Fruit fly (Drosophila melanogaster) whole organism: ENCODE results near the gene dlp.

Experiments
- CG8478 ChIP-seq: fragments of >200 bp; optimal IDR thresholded peaks from 2 replicates; lab custom pipeline; 2018; ENCODE audit warnings: inconsistent platforms
- Dll ChIP-seq: fragments of >200 bp; optimal IDR thresholded peaks from 2 replicates; lab custom pipeline; 2017
- EcR ChIP-seq, 2 experiments: fragments of >200 bp; optimal IDR thresholded peaks; 2 replicates each; lab custom pipeline; 2017; ENCODE audit warnings: missing biosample characterization in 2 of 2, missing genetic modification characterization in 2 of 2, missing genetic modification reagents in 2 of 2
- pan ChIP-seq: fragments of >200 bp; optimal IDR thresholded peaks from 2 replicates; lab custom pipeline; 2017
- psq ChIP-seq: fragments of >200 bp; optimal IDR thresholded peaks from 2 replicates; lab custom pipeline; 2017
- usp ChIP-seq: fragments of >200 bp; optimal IDR thresholded peaks from 2 replicates; lab custom pipeline; 2017; ENCODE audit warnings: missing biosample characterization, missing genetic modification characterization, mixed read lengths

dlp gene

DNA sequence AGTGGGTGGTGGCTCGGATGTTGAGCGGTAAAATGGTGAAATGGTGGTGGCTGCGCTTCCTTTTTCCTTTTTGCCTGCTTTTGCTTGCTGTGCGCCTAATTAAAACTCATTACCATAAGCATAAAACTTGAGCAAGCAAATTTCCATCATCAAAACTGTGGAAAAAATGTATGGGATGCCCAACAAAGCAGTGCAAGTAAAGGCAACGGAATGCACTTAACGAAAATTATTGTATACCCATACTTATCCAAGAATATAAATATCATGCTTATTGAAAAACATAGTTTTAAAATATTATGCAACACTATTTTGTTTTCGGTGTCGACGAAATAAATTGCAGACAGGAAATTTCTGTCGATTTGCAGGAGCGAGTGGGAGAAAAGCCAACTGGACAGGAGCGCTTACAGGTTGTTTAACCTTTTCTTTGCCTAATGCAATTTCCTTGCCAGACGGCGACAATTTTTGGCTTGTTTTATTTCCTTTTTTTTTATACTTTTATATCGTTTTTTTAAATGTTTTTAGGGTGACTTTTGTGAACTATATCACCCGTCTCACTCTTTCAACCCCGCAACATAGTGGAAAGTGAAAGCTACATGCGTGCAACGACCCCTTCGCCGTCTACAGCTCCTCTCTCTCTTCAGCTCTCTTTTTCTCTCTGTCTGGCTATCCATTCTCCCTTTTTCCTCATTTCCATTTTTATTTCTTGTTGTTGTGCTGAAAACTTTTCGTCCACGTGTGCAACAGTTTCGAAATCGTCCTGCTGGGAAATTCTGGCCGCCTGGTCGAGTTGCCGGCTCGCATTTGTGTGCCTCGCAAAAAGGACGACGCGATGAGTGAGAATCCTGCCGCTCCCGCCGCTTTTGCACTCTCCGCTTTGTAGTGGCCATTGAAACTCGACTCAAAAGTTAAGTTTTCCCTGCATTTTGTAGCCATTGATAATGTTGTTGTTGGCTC, 27.8 kb downstream of the dlp start:
- TF ChIP-seq EcR (GFP tag; optimal IDR thresholded peaks at IDR 0.05; lab: Kevin White, UChicago), result peak in 1 of 2 experiments; percentile 6
- no peak for TF ChIP-seq pan (lab: Kevin White, UChicago)
- no peak for TF ChIP-seq CG8478 (lab: Kevin White, UChicago)
- no peak for TF ChIP-seq Dll

DNA sequence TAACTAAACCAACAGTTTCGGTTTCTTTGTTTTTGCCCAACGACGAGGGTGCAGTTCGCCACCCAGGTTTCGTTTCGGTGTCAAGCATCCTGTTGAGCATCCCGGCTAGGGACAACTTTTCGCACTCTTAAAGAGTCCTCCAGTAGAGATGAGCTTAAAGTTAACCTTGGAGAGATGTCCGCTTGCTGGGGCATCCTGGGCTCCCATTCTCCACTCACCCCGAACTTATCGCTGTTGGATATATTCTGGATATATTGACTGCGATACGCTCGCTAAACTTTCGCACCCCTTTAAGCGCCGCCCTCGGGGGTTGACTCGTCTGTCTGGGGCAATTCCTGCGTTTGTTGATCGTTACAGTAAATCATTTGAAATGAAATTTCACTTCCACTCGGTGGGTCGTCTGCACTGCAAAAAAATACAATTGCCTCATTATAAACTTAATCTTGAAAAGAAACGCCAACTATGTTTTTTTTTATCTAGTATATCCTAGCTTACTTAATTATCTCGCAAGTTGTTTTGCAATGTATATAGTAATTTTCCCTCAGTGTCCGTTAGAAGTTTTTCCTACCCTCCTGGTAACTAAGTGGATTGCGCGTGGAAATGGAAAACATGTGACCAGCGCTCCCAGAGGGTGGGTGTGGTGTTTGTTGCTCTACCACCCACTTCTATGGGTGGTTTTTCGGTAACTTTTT, 29.3 kb downstream of the dlp start:
- TF ChIP-seq usp (GFP tag; lab: Kevin White, UChicago) (no peak), pan (lab: Kevin White, UChicago) (no peak), Dll (no peak), psq (lab: Kevin White, UChicago) (no peak), EcR (GFP tag; optimal IDR thresholded peaks at IDR 0.05; lab: Kevin White, UChicago) (no peak), CG8478 (lab: Kevin White, UChicago) (no peak)

DNA sequence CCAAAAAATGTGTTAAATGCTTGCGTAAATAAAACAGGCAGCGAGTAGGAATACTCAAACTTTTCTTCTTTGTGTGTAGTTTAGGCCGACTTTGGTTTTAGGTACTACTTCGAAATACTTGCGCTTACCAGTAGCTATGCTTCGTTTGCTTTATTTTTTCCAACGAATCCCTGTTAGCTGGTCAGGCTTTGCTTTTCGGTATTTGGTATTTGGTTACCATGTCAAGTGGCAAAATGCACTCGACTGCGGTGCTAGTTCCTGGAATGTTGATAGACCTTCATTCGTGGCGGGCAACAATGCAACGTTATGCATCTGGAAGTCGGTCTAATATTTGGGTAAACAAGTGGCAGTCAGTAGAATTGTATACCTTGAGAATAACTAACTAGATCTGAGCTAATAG, 31.3 kb downstream of the dlp start:
- TF ChIP-seq usp (GFP tag; lab: Kevin White, UChicago) (no peak), Dll (no peak), EcR (GFP tag; optimal IDR thresholded peaks at IDR 0.05; lab: Kevin White, UChicago) (no peak), psq (lab: Kevin White, UChicago) (no peak), CG8478 (lab: Kevin White, UChicago) (no peak), pan (lab: Kevin White, UChicago) (no peak)

DNA sequence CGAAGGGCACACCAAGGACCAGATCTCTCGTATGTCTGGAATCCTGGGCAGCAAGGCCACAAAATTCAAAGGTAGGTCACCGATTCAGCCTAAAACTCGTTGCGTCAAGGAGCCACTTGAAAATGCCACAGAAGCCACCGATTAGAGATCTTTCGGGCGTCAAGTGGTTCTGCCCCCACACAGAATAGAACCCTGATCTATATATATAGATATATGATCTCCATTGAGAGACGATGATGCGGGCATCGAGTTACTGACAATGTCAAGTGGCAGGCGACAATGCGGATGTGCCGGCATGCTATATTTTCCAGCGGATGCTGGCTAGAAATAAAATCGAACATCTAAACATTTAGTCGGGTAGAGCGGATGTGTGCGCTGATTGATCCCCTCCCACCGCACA, 32.0 kb downstream of the dlp start:
- no peak for TF ChIP-seq EcR (GFP tag; optimal IDR thresholded peaks at IDR 0.05; lab: Kevin White, UChicago)
- TF ChIP-seq CG8478 (lab: Kevin White, UChicago), result no peak
- TF ChIP-seq psq (lab: Kevin White, UChicago), result no peak
- TF ChIP-seq usp (GFP tag; lab: Kevin White, UChicago), result no peak
- TF ChIP-seq pan (lab: Kevin White, UChicago), result no peak

DNA sequence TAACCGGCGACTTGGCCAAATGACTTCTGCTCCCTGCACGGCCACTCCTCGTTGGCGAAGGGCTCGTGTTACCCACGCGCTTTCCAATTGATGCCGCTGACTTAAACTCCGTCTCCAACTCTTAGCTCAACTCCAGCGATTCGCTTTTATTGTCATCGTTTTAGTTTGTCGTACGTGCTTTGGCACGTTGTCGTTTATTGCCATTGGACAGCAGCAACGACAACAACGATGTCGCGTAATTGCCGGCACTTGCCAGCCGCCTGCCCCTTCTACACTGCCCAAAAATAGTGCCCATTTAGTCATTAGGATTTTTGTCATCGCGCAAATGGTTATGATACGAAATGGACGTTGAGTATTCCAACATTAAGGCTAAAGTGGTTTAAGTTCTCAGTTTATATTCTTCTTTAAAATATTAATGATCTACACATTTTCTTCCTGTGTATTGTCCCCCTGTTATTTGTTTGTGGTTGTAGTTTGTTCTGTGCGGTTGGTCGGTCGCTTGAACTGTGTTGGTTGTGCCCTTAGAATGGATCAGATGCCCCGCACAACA, 33.5 kb downstream of the dlp start:
- no peak for TF ChIP-seq pan (lab: Kevin White, UChicago)
- TF ChIP-seq Dll, result no peak
- TF ChIP-seq psq (lab: Kevin White, UChicago), result no peak
- no peak for TF ChIP-seq usp (GFP tag; lab: Kevin White, UChicago)
- TF ChIP-seq EcR (GFP tag; optimal IDR thresholded peaks at IDR 0.05; lab: Kevin White, UChicago), result no peak
- TF ChIP-seq CG8478 (lab: Kevin White, UChicago), result no peak

DNA sequence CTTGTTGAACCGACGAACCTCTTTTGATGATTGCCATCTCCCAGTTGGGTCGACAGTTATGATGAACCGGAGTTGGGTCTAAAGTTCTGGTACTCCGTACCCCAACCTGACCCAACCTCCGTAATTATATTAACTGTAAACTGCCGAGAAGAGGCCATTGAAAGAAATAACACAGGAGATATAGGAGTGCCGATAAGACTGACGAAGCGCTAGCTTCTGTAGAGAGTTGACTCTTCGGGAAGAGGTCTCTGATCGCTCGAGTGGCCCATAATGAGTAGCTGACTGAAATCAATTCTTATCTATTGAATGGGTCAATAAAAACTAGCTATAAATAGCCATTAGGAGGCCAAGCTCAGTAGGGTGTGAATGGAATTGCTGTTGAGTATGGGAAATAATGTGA, 36.2 kb downstream of the dlp start:
- TF ChIP-seq usp (GFP tag; lab: Kevin White, UChicago) (no peak), EcR (GFP tag; optimal IDR thresholded peaks at IDR 0.05; lab: Kevin White, UChicago) (no peak), psq (lab: Kevin White, UChicago) (no peak)

DNA sequence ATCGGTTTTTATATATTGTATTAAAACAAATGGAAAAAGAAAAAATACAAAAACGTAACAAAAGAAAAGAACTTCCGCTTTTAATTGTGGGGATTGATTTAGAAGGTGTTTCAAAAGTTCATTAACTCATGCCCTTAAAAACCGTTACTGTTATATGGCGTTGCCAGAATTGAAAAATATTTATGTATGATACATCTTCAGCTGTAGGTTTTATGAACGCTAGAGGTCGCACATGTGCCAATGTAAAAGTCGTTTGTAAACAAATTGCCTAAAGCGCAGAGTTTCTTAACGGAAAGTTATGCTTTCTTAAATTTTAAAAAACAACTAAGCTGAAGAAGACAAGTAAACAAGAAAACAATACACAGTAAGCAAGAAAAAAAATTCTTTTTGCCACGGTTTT, 39.1 kb downstream of the dlp start:
- TF ChIP-seq EcR (GFP tag; optimal IDR thresholded peaks at IDR 0.05; lab: Kevin White, UChicago) (peak in 1 of 2 experiments; percentile 13), CG8478 (lab: Kevin White, UChicago) (no peak)

DNA sequence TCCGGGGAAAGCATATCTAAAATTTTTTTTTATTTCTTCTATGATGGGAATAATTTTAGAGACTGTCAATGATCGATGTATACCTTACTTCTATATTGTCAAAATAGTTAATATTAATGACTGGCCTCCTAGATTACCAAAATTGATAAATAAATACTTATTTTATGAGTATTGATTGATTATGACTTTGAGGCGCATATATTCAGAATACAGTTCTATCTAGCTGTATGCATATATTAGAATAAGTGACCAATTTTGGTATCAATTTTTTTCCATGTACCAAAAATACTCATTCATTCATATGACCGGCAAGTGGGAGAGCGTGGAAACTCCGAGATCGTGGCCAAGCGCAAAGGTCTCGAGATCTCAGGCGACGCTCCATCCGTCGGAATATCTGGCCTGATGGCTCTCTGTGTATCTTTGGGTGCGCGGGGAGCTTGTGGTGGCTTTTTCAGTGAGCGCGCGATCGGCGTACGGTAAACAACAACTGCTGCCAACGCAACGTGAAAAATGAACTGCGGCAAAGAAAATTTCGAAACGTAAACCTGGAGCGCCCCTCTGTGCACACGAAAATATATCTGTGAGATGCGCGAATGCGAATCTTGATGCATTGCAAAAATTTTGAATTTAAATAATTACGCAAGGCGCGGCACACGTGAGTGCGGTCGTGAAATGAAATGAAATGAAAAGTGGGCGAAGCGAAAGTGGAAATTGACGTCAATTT, 40.1 kb downstream of the dlp start, which contains the start of the genes CG43121 and ome:
CG43121 (minus strand) TSS at position 51 of the 724 bp plus-strand sequence.
ome (plus strand) TSS at position 453 of the 724 bp plus-strand sequence.
- TF ChIP-seq CG8478 (lab: Kevin White, UChicago), result no peak
- no peak for TF ChIP-seq EcR (GFP tag; optimal IDR thresholded peaks at IDR 0.05; lab: Kevin White, UChicago)
- TF ChIP-seq psq (lab: Kevin White, UChicago), result no peak
- no peak for TF ChIP-seq Dll
- no peak for TF ChIP-seq usp (GFP tag; lab: Kevin White, UChicago)
- TF ChIP-seq pan (lab: Kevin White, UChicago), result no peak

DNA sequence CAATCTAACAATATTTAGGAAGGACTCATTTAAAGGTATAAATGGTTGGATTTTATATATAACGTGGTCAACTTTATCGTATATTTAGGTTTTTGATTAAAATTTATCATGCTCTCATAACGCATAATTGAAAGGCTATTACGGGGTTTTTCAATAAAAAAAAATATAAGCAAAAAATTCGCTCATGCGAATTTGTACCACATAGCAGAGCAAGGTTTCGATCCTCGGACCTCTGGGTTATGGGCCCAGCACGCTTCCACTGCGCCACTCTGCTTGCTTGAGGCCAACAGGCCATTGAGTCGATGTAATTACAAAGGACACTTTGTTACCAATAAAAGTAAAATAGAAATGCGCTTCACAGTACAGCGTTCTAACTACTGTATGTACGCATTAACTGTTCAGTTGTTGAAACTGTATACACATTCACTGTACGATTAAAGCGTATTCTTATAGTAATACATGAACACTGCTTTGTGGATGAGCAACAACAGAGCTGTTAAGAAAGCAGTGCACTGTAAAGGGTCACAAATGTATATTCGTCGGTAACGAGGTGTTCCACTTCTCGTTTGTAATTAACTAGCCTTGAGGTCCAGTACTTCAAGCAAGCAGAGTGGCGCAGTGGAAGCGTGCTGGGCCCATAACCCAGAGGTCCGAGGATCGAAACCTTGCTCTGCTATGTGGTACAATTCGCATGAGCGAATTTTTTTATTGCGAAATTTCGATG, 41.5 kb downstream of the dlp start:
- TF ChIP-seq usp (GFP tag; lab: Kevin White, UChicago), result no peak
- no peak for TF ChIP-seq Dll
- no peak for TF ChIP-seq pan (lab: Kevin White, UChicago)
- TF ChIP-seq psq (lab: Kevin White, UChicago), result no peak
- no peak for TF ChIP-seq EcR (GFP tag; optimal IDR thresholded peaks at IDR 0.05; lab: Kevin White, UChicago)
- TF ChIP-seq CG8478 (lab: Kevin White, UChicago), result no peak

DNA sequence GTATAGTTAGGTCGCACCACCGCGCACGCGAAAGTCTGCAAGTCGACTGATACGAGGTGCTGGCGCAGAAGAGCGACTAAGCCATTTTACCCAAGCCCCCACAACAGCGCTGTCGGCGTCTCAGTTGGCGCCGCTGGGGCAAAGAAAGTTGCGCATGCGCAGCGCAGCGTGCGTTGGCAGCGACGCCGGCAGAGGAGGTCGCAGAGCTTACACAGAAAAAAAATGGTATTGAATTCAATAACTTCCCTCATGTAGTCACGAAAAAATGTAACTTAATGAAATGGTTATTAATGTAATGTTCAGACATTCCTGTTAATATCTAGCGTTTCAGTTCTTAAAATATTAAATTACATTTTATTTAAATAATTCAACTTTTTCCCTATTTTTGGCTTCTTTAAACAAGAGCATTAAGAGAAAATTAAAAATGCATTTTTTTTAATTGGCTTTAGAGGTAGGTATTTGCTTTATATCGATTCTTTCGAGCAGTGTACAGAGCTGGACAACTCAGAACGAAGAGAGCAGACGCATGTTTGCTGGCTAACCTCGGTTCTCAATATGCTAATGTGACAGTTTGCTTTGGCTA, 45.8 kb downstream of the dlp start, which contains the start of gene CG4914:
CG4914 (minus strand) TSS at position 51 of the 583 bp plus-strand sequence.
- TF ChIP-seq Dll (no peak), EcR (GFP tag; optimal IDR thresholded peaks at IDR 0.05; lab: Kevin White, UChicago) (no peak), usp (GFP tag; lab: Kevin White, UChicago) (no peak), CG8478 (lab: Kevin White, UChicago) (no peak), pan (lab: Kevin White, UChicago) (no peak), psq (lab: Kevin White, UChicago) (no peak)
